Worm (Caenorhabditis elegans): ENCODE measurements around the gene Y73B6A.1.

The Y73B6A.1 gene

ce11 chrIV:6648625-6649024 is 19.2 kb downstream of the Y73B6A.1 start (continued):
- no peak for TF ChIP-seq C38D4.7 (GFP tag; optimal IDR thresholded peaks at IDR 0.05)
- TF ChIP-seq ceh-22 (tag; optimal IDR thresholded peaks at IDR 0.05) = peak; percentile 54
- peak; percentile 33 for TF ChIP-seq F13H6.1 (tag; optimal IDR thresholded peaks at IDR 0.05)
- no peak for TF ChIP-seq ahr-1 (tag; optimal IDR thresholded peaks at IDR 0.05)
- peak; percentile 29 for TF ChIP-seq pax-1 (tag; optimal IDR thresholded peaks at IDR 0.05)
- TF ChIP-seq lin-11 (tag; optimal IDR thresholded peaks at IDR 0.05) = no peak
- peak; percentile 61 for TF ChIP-seq ceh-34 (tag; optimal IDR thresholded peaks at IDR 0.05)
- TF ChIP-seq ref-2 (tag; optimal IDR thresholded peaks at IDR 0.05) = peak; percentile 18

DNA sequence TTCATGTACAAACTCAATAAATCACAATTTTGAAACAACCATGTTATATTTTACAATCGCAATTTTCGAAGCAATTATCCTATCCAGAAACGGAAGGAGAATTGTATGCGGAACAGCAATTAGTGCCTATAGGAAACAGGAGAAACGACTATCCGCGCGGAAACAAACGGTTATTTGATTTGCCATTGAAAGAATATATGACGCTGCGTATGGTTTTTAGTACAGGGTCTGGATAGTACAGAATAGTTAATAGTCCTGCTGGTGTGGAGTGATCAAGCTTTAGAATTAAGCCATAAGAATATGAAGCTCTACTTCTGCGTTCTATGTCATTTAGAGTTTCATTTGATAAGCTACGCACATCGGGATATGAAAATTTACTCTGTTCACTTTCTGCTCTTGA is 20.9 kb downstream of the Y73B6A.1 start:
- TF ChIP-seq sox-4 (tag; optimal IDR thresholded peaks at IDR 0.05) (no peak), ceh-31 (tag; optimal IDR thresholded peaks at IDR 0.05) (peak; percentile 12), ttx-3 (tag; optimal IDR thresholded peaks at IDR 0.05) (no peak), rnt-1 (tag; optimal IDR thresholded peaks at IDR 0.05) (peak; percentile 12), ama-1 (optimal IDR thresholded peaks at IDR 0.05) (peak; percentile 93), pros-1 (tag; optimal IDR thresholded peaks at IDR 0.05) (peak; percentile 42), K09A11.1 (tag; optimal IDR thresholded peaks at IDR 0.05; ENCODE audit: insufficient read depth) (no peak), ceh-30 (tag; optimal IDR thresholded peaks at IDR 0.05) (no peak), hlh-6 (tag; optimal IDR thresholded peaks at IDR 0.05) (no peak), tbx-2 (tag; optimal IDR thresholded peaks at IDR 0.05) (no peak)

ce11 chrIV:6645867-6646655 is 21.7 kb downstream of the Y73B6A.1 start, which contains the start of gene hil-7:
Gene hil-7 (plus strand): TSS chrIV:6646312.
- peak; percentile 0 for TF ChIP-seq elt-2 (tag; optimal IDR thresholded peaks at IDR 0.05)
- TF ChIP-seq pax-1 (tag; optimal IDR thresholded peaks at IDR 0.05) = peak; percentile 9
- TF ChIP-seq Y22D7AL.16 (tag; optimal IDR thresholded peaks at IDR 0.05) = no peak
- peak; percentile 59 for TF ChIP-seq syd-9 (tag; optimal IDR thresholded peaks at IDR 0.05)
- TF ChIP-seq pros-1 (tag; optimal IDR thresholded peaks at IDR 0.05) = peak; percentile 98
- no peak for TF ChIP-seq odd-2 (tag; optimal IDR thresholded peaks at IDR 0.05)
- peak; percentile 25 for TF ChIP-seq dmd-4 (tag; optimal IDR thresholded peaks at IDR 0.05; ENCODE audit: borderline replicate concordance)
- TF ChIP-seq lim-6 (tag; optimal IDR thresholded peaks at IDR 0.05) = peak; percentile 42
- peak; percentile 11 for TF ChIP-seq nhr-232 (tag; optimal IDR thresholded peaks at IDR 0.05)
- TF ChIP-seq ceh-34 (tag; optimal IDR thresholded peaks at IDR 0.05) = peak; percentile 96
- no peak for TF ChIP-seq che-1 (tag; optimal IDR thresholded peaks at IDR 0.05)
- peak; percentile 63 for TF ChIP-seq ceh-2 (tag; optimal IDR thresholded peaks at IDR 0.05)
- no peak for TF ChIP-seq C08G9.2 (tag; optimal IDR thresholded peaks at IDR 0.05)
- TF ChIP-seq ceh-48 (tag; optimal IDR thresholded peaks at IDR 0.05) = no peak
- TF ChIP-seq elt-4 (tag; optimal IDR thresholded peaks at IDR 0.05) = no peak
- TF ChIP-seq dve-1 (tag; optimal IDR thresholded peaks at IDR 0.05) = peak; percentile 51
- TF ChIP-seq fkh-10 (GFP tag; optimal IDR thresholded peaks at IDR 0.05) = peak; percentile 27
- TF ChIP-seq hlh-15 (tag; optimal IDR thresholded peaks at IDR 0.05) = no peak
- TF ChIP-seq pag-3 (tag; optimal IDR thresholded peaks at IDR 0.05; ENCODE audit: borderline replicate concordance) = no peak
- no peak for TF ChIP-seq mec-3 (tag; optimal IDR thresholded peaks at IDR 0.05; ENCODE audit: borderline replicate concordance)
- TF ChIP-seq ceh-6 (GFP tag; optimal IDR thresholded peaks at IDR 0.05) = peak; percentile 58
- peak; percentile 34 for TF ChIP-seq ztf-16 (tag; optimal IDR thresholded peaks at IDR 0.05)
- peak; percentile 87 for TF ChIP-seq tbx-2 (tag; optimal IDR thresholded peaks at IDR 0.05)
- no peak for TF ChIP-seq ceh-24 (tag; optimal IDR thresholded peaks at IDR 0.05)
- peak; percentile 25 for TF ChIP-seq ahr-1 (tag; optimal IDR thresholded peaks at IDR 0.05)
- TF ChIP-seq pha-4 (tag; optimal IDR thresholded peaks at IDR 0.05) = no peak
- peak; percentile 47 for TF ChIP-seq unc-86 (tag; optimal IDR thresholded peaks at IDR 0.05)
- TF ChIP-seq sox-4 (tag; optimal IDR thresholded peaks at IDR 0.05) = no peak
- peak; percentile 97 for TF ChIP-seq unc-55 (GFP tag; optimal IDR thresholded peaks at IDR 0.05)
- TF ChIP-seq unc-42 (tag; optimal IDR thresholded peaks at IDR 0.05) = peak; percentile 82
- peak; percentile 19 for TF ChIP-seq K09A11.1 (tag; optimal IDR thresholded peaks at IDR 0.05; ENCODE audit: insufficient read depth)
- peak; percentile 17 for TF ChIP-seq hlh-8 (tag; optimal IDR thresholded peaks at IDR 0.05)
- peak; percentile 94 for TF ChIP-seq nfya-1 (tag; optimal IDR thresholded peaks at IDR 0.05)
- TF ChIP-seq hlh-13 (GFP tag; optimal IDR thresholded peaks at IDR 0.05) = no peak
- no peak for TF ChIP-seq nhr-11 (tag; optimal IDR thresholded peaks at IDR 0.05)
- peak; percentile 94 for TF ChIP-seq ama-1 (optimal IDR thresholded peaks at IDR 0.05)
- TF ChIP-seq ceh-19 (GFP tag; optimal IDR thresholded peaks at IDR 0.05) = peak; percentile 86
- no peak for TF ChIP-seq lin-11 (tag; optimal IDR thresholded peaks at IDR 0.05)
